Worm (Caenorhabditis elegans) whole organism, early embryonic: ENCODE results near the gene F09C6.12.

Source experiments
- B0310.2 ChIP-seq: sonication (generic microtip); optimal IDR thresholded peaks from 2 replicates; lab custom pipeline; 2016; ENCODE audit warnings: mild to moderate bottlenecking, missing genetic modification characterization, missing compliant biosample characterization
- ama-1 ChIP-seq: fragments of 150-350 bp; optimal IDR thresholded peaks from 2 replicates; lab custom pipeline; 2014
- ceh-13 ChIP-seq: fragments of 200-800 bp; sonication (Bioruptor generic); optimal IDR thresholded peaks from 2 replicates; lab custom pipeline; 2018; ENCODE audit warnings: mild to moderate bottlenecking, missing genetic modification characterization, missing compliant biosample characterization
- ceh-36 ChIP-seq: sonication (generic microtip); optimal IDR thresholded peaks from 2 replicates; lab custom pipeline; 2016; ENCODE audit warnings: missing genetic modification characterization, inconsistent platforms, missing compliant biosample characterization
- flt-1 ChIP-seq: fragments of 200-800 bp; sonication (Bioruptor generic); IDR thresholded peaks from 2 replicates; pipeline ENCODE4 v1.3.6; 2022; ENCODE audit warnings: missing genetic modification characterization, missing compliant biosample characterization
- pes-1 ChIP-seq: fragments of 200-800 bp; sonication (Bioruptor generic); IDR thresholded peaks from 2 replicates; pipeline ENCODE4 v1.3.6; 2022; ENCODE audit warnings: missing genetic modification reagents, missing genetic modification characterization, missing compliant biosample characterization
- sea-1 ChIP-seq: fragments of 200-800 bp; sonication (Bioruptor generic); conservative IDR thresholded peaks from 2 replicates; pipeline ENCODE4 v1.3.6; 2022; ENCODE audit warnings: missing genetic modification characterization, missing compliant biosample characterization
- tbx-11 ChIP-seq: fragments of 200-800 bp; sonication (Bioruptor generic); IDR thresholded peaks from 2 replicates; pipeline ENCODE4 v1.3.6; 2022; ENCODE audit warnings: missing genetic modification characterization, missing compliant biosample characterization
- tbx-37 ChIP-seq: fragments of 200-800 bp; sonication (Bioruptor generic); conservative IDR thresholded peaks from 2 replicates; pipeline ENCODE4 v1.3.6; 2022; ENCODE audit warnings: missing genetic modification reagents, missing genetic modification characterization, missing compliant biosample characterization

ce11 chrV:16874966-16875365 is 7.7 kb upstream of the F09C6.12 start, which contains the start of gene F49A5.10:
- TF ChIP-seq B0310.2 (tag; lab: Kevin White, UChicago) = no peak
- no peak for TF ChIP-seq pes-1 (GFP tag; lab: Robert Waterston, UW)
- no peak for TF ChIP-seq ama-1 (lab: Kevin White, UChicago)
- no peak for TF ChIP-seq sea-1 (GFP tag; lab: Robert Waterston, UW)
- TF ChIP-seq flt-1 (GFP tag; lab: Robert Waterston, UW) = no peak
- no peak for TF ChIP-seq ceh-36
- no peak for TF ChIP-seq ceh-13
- no peak for TF ChIP-seq tbx-37
- TF ChIP-seq tbx-11 (GFP tag; lab: Robert Waterston, UW) = no peak
